Fruit fly (Drosophila melanogaster): Measurements from ENCODE around the gene CG31029.

The CG31029 gene

DNA sequence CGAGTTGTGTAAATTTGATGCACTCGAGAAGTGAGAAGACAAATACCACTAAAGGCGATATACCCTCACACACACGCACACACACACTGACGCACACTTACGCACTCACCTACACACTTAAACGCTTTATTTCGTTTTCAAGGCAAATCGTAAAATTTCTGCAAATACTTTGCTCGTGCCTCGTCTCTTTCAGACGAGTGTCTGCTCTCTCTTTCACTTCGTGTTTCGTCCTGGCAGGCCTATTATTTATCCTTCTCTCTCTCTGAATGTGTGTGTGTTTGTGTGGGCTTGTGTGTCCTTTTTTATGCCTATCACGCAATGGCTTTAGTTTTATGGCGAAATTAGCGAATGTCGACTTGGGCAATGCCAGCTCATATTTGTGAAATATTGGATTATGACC lies 34.0 kb downstream of the CG31029 start:
- TF ChIP-seq br (GFP tag; optimal IDR thresholded peaks at IDR 0.05) (no peak), h (GFP tag; optimal IDR thresholded peaks at IDR 0.05) (no peak), CrebA (GFP tag; optimal IDR thresholded peaks at IDR 0.05; ENCODE audit: borderline replicate concordance) (no peak), Jra (GFP tag; optimal IDR thresholded peaks at IDR 0.05) (no peak), brk (GFP tag; optimal IDR thresholded peaks at IDR 0.05) (no peak), pan (optimal IDR thresholded peaks at IDR 0.05) (no peak), rgr (GFP tag; optimal IDR thresholded peaks at IDR 0.05) (no peak), Rel (GFP tag; optimal IDR thresholded peaks at IDR 0.05) (no peak), Rel (tag; optimal IDR thresholded peaks at IDR 0.05) (no peak), fru (GFP tag; optimal IDR thresholded peaks at IDR 0.05) (no peak)

DNA sequence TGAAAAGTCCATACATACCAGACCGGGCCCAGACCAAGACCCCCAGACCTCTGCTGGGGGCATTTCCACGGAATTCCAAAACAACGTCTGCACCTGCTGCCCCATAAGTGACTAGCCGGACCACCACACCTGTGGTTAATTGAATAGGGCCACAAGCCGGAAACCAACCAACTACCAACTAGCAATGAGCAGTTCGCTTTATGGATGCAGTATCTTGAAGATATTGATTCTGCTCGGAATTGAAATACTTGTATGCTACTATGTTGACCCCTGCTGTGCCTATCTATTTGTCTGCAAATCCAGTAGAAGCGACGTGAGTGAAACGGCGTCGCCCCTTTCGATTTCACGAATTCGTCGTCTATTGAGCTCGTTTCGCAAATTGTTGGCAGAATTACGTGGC lies 36.3 kb downstream of the CG31029 start:
- TF ChIP-seq brk (GFP tag; optimal IDR thresholded peaks at IDR 0.05) (no peak), Hr78 (GFP tag; optimal IDR thresholded peaks at IDR 0.05) (no peak), ey (GFP tag; optimal IDR thresholded peaks at IDR 0.05) (peak; percentile 66), CG9705 (GFP tag; optimal IDR thresholded peaks at IDR 0.05) (no peak), GATAd (GFP tag; optimal IDR thresholded peaks at IDR 0.05) (no peak), Sp1 (GFP tag; optimal IDR thresholded peaks at IDR 0.05) (no peak), Jra (GFP tag; optimal IDR thresholded peaks at IDR 0.05) (no peak), CG32264 (GFP tag; optimal IDR thresholded peaks at IDR 0.05) (no peak), Myc (optimal IDR thresholded peaks at IDR 0.05) (no peak), usp (GFP tag; optimal IDR thresholded peaks at IDR 0.05) (no peak), Dfd (GFP tag; optimal IDR thresholded peaks at IDR 0.05) (no peak), br (GFP tag; optimal IDR thresholded peaks at IDR 0.05) (peak; percentile 25), foxo (GFP tag; optimal IDR thresholded peaks at IDR 0.05) (peak in 1 of 2 experiments; percentile 50), jim (GFP tag; optimal IDR thresholded peaks at IDR 0.05) (no peak), dsf (GFP tag; optimal IDR thresholded peaks at IDR 0.05; ENCODE audit: borderline replicate concordance) (no peak), Hnf4 (GFP tag; optimal IDR thresholded peaks at IDR 0.05) (peak; percentile 27), dmrt93B (GFP tag; optimal IDR thresholded peaks at IDR 0.05) (peak; percentile 9), HLH106 (tag; optimal IDR thresholded peaks at IDR 0.05) (peak; percentile 39), Abd-B (GFP tag; optimal IDR thresholded peaks at IDR 0.05) (no peak), Vsx2 (GFP tag; optimal IDR thresholded peaks at IDR 0.05; ENCODE audit: partially characterized antibody) (no peak), Dif (GFP tag; optimal IDR thresholded peaks at IDR 0.05; ENCODE audit: partially characterized antibody) (no peak), Rel (GFP tag; optimal IDR thresholded peaks at IDR 0.05) (no peak), Rel (tag; optimal IDR thresholded peaks at IDR 0.05) (no peak), Mio (GFP tag; optimal IDR thresholded peaks at IDR 0.05) (no peak), dl (GFP tag; optimal IDR thresholded peaks at IDR 0.05; ENCODE audit: insufficient read depth in 1 of 2, partially characterized antibody in 2 of 2) (no peak), tai (GFP tag; optimal IDR thresholded peaks at IDR 0.05) (no peak), lola (GFP tag; optimal IDR thresholded peaks at IDR 0.05) (no peak), CrebA (GFP tag; optimal IDR thresholded peaks at IDR 0.05; ENCODE audit: borderline replicate concordance) (no peak), psq (GFP tag; optimal IDR thresholded peaks at IDR 0.05) (no peak), h (GFP tag; optimal IDR thresholded peaks at IDR 0.05) (peak; percentile 41), fru (GFP tag; optimal IDR thresholded peaks at IDR 0.05) (no peak), rgr (GFP tag; optimal IDR thresholded peaks at IDR 0.05) (peak; percentile 61), sage (GFP tag; optimal IDR thresholded peaks at IDR 0.05) (no peak), sv (GFP tag; optimal IDR thresholded peaks at IDR 0.05) (no peak), N (GFP tag; optimal IDR thresholded peaks at IDR 0.05) (no peak), Hr83 (GFP tag; optimal IDR thresholded peaks at IDR 0.05; ENCODE audit: poor library complexity, severe bottlenecking) (no peak), woc (GFP tag; optimal IDR thresholded peaks at IDR 0.05) (no peak), pan (optimal IDR thresholded peaks at IDR 0.05) (no peak), OdsH (GFP tag; optimal IDR thresholded peaks at IDR 0.05) (peak; percentile 26)

DNA sequence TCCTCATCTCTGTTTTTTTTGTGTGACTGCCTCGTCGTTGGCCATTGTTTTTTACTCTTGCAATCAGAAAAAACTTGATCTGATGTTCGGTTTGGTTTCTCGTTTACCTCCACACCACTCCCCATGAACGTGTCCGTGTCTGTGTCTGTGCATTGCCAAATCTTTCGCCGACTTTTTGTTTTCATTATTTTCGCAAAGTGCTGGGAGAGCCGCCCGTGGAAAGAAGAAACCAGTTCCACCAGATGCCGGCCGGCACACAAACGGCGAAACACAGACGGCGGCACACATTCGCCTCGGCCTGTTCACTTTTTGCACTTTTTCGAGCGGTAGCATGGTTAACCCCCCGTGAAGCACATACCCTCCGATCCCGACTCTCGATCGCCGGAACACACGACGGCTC lies 36.8 kb downstream of the CG31029 start:
- TF ChIP-seq dl (GFP tag; optimal IDR thresholded peaks at IDR 0.05; ENCODE audit: insufficient read depth in 1 of 2, partially characterized antibody in 2 of 2) (no peak), HLH106 (tag; optimal IDR thresholded peaks at IDR 0.05) (no peak), Hr83 (GFP tag; optimal IDR thresholded peaks at IDR 0.05; ENCODE audit: poor library complexity, severe bottlenecking) (no peak), Vsx2 (GFP tag; optimal IDR thresholded peaks at IDR 0.05; ENCODE audit: partially characterized antibody) (peak; percentile 63), jim (GFP tag; optimal IDR thresholded peaks at IDR 0.05) (peak; percentile 73), br (GFP tag; optimal IDR thresholded peaks at IDR 0.05) (no peak), lola (GFP tag; optimal IDR thresholded peaks at IDR 0.05) (no peak), psq (GFP tag; optimal IDR thresholded peaks at IDR 0.05) (peak; percentile 76), OdsH (GFP tag; optimal IDR thresholded peaks at IDR 0.05) (no peak), foxo (GFP tag; optimal IDR thresholded peaks at IDR 0.05) (no peak), fru (GFP tag; optimal IDR thresholded peaks at IDR 0.05) (peak; percentile 13), GATAd (GFP tag; optimal IDR thresholded peaks at IDR 0.05) (no peak), tai (GFP tag; optimal IDR thresholded peaks at IDR 0.05) (no peak), Sp1 (GFP tag; optimal IDR thresholded peaks at IDR 0.05) (peak; percentile 47), rgr (GFP tag; optimal IDR thresholded peaks at IDR 0.05) (no peak), Hnf4 (GFP tag; optimal IDR thresholded peaks at IDR 0.05) (no peak), sage (GFP tag; optimal IDR thresholded peaks at IDR 0.05) (no peak), dmrt93B (GFP tag; optimal IDR thresholded peaks at IDR 0.05) (no peak), brk (GFP tag; optimal IDR thresholded peaks at IDR 0.05) (no peak), Hr78 (GFP tag; optimal IDR thresholded peaks at IDR 0.05) (no peak), CG9705 (GFP tag; optimal IDR thresholded peaks at IDR 0.05) (no peak), N (GFP tag; optimal IDR thresholded peaks at IDR 0.05) (no peak), Dif (GFP tag; optimal IDR thresholded peaks at IDR 0.05; ENCODE audit: partially characterized antibody) (peak; percentile 47), Mio (GFP tag; optimal IDR thresholded peaks at IDR 0.05) (no peak), CG32264 (GFP tag; optimal IDR thresholded peaks at IDR 0.05) (no peak), sv (GFP tag; optimal IDR thresholded peaks at IDR 0.05) (no peak), Abd-B (GFP tag; optimal IDR thresholded peaks at IDR 0.05) (no peak), Dfd (GFP tag; optimal IDR thresholded peaks at IDR 0.05) (no peak), usp (GFP tag; optimal IDR thresholded peaks at IDR 0.05) (no peak), woc (GFP tag; optimal IDR thresholded peaks at IDR 0.05) (no peak), Jra (GFP tag; optimal IDR thresholded peaks at IDR 0.05) (no peak), pan (optimal IDR thresholded peaks at IDR 0.05) (no peak), CrebA (GFP tag; optimal IDR thresholded peaks at IDR 0.05; ENCODE audit: borderline replicate concordance) (no peak), Rel (GFP tag; optimal IDR thresholded peaks at IDR 0.05) (peak; percentile 67), Rel (tag; optimal IDR thresholded peaks at IDR 0.05) (peak; percentile 68), Myc (optimal IDR thresholded peaks at IDR 0.05) (no peak), dsf (GFP tag; optimal IDR thresholded peaks at IDR 0.05; ENCODE audit: borderline replicate concordance) (no peak)
